Fruit fly (Drosophila melanogaster) whole organism, pupa: ENCODE measurements around the gene ova.

Experiments
- CG14655 ChIP-seq: fragments of 200-800 bp; sonication (Bioruptor generic); optimal IDR thresholded peaks from 3 replicates; lab custom pipeline; 2017; ENCODE audit warnings: mild to moderate bottlenecking, missing biosample characterization, missing genetic modification reagents, missing genetic modification characterization
- CG32121 ChIP-seq: fragments of 200-800 bp; sonication (Bioruptor generic); IDR thresholded peaks from 2 replicates; pipeline ENCODE4 v1.3.6; 2022; ENCODE audit warnings: missing biosample characterization, missing genetic modification characterization
- CG9948 ChIP-seq: fragments of 200-800 bp; sonication (Bioruptor generic); optimal IDR thresholded peaks from 2 replicates; lab custom pipeline; 2018; ENCODE audit warnings: missing biosample characterization, mild to moderate bottlenecking, missing genetic modification characterization, moderate library complexity
- EcR ChIP-seq: fragments of 200-800 bp; sonication (Bioruptor generic); optimal IDR thresholded peaks from 3 replicates; lab custom pipeline; 2019; ENCODE audit warnings: missing biosample characterization, missing genetic modification characterization, mild to moderate bottlenecking, moderate library complexity, missing genetic modification reagents
- Pif1B ChIP-seq: fragments of 200-800 bp; sonication (Bioruptor generic); optimal IDR thresholded peaks from 3 replicates; lab custom pipeline; 2016; ENCODE audit warnings: missing biosample characterization, missing genetic modification characterization
- fd96Ca ChIP-seq: fragments of 200-800 bp; sonication (Bioruptor generic); IDR thresholded peaks from 3 replicates; pipeline ENCODE4 v1.3.6; 2022; ENCODE audit warnings: missing biosample characterization, missing genetic modification characterization

- no peak for TF ChIP-seq fd96Ca (GFP tag; lab: Robert Waterston, UW)
- no peak for TF ChIP-seq Pif1B (GFP tag; lab: Kevin White, UChicago)
- TF ChIP-seq CG14655 (GFP tag; lab: Kevin White, UChicago) = no peak
- TF ChIP-seq EcR (GFP tag; lab: Kevin White, UChicago) = no peak
- no peak for TF ChIP-seq CG9948 (tag; lab: Kevin White, UChicago)
- peak; percentile 64 for TF ChIP-seq CG32121 (GFP tag; lab: Robert Waterston, UW)
These were observed 44.9 kb upstream of the ova start for dm6 chr2L:10276436-10276835.
